Worm (Caenorhabditis elegans): ENCODE measurements around the gene srb-17.

DNA sequence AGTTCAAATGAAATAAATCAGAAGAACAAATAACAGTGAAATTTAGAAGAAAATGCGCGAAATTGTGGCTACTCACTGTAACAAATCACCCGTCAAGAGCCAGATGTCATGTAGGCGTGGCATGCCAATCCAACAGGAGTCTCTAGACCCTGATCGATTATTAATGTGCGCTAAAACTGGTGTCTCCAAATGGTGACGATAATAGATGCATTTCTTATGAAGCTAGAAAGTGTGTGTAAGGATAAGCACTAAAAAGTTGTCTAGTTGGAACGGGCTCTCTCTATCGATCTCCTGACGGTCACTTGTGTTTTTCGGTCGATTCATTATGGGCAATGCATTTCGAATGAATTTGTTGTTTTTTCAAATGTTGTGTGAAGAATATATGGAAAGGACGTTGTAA, 4.7 kb upstream of the srb-17 start, which contains the start of gene mec-3:
- TF ChIP-seq sdz-12 (GFP tag; optimal IDR thresholded peaks at IDR 0.05) (no peak), ama-1 (optimal IDR thresholded peaks at IDR 0.05) (no peak), mxl-3 (GFP tag; optimal IDR thresholded peaks at IDR 0.05) (no peak), madf-9 (GFP tag; conservative IDR thresholded peaks at IDR 0.05) (no peak), ZK546.5 (tag; optimal IDR thresholded peaks at IDR 0.05) (no peak), duxl-1 (tag; optimal IDR thresholded peaks at IDR 0.05; ENCODE audit: poor library complexity) (no peak), snpc-4 (tag; optimal IDR thresholded peaks at IDR 0.05) (no peak), ceh-32 (tag; optimal IDR thresholded peaks at IDR 0.05; ENCODE audit: poor library complexity) (no peak)
